Worm (Caenorhabditis elegans): Measurements from ENCODE around the gene ZK856.7.

The ZK856.7 gene

DNA sequence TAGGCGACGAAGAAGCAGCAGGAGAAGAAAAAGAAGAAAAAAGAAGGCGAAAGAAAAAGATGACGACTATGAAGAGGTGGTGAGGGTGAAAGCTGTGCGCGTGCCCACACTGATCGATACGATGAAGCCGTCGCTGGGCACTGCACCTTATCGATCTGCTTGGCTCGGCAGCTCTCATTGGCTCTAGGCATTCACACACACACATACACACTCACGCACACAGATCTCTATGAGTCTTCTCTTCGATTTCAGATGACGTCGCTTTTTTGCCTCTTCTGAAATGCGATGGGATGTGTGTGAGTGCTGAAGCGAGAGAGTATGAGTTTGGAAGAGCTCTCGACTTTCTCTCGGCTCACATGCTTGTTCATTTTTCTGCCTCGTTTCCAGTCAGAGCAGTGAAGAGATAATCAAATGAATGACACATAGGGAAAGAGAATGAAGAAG is 27.2 kb upstream of the ZK856.7 start:
- TF ChIP-seq klf-2 (GFP tag; conservative IDR thresholded peaks at IDR 0.05), result no peak
- peak; percentile 79 for TF ChIP-seq T22C8.4 (GFP tag; IDR thresholded peaks at IDR 0.05)
- TF ChIP-seq cog-1 (tag; optimal IDR thresholded peaks at IDR 0.05), result no peak

DNA sequence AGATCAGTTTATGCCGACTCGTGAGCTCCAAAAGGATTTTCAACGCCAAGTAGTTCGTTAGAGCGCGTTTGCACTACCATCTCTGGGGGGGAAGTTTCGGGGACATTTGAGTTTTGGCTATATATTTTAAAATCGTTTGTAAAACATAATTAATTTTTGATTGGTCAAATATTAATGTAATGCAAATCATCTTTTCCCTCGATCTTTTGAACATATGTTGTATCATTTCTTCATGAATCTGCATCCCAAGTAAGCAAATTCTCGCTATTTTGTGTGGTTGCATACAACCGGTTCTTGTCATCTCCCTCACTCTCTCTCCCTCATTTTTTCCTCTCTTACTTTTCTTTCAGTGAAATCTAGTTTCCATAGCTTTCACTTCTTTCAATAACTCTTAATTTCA is 23.7 kb upstream of the ZK856.7 start:
- no peak for TF ChIP-seq klf-2 (GFP tag; conservative IDR thresholded peaks at IDR 0.05)
- TF ChIP-seq ref-1 (GFP tag; conservative IDR thresholded peaks at IDR 0.05), result no peak
- TF ChIP-seq med-1 (GFP tag; optimal IDR thresholded peaks at IDR 0.05; ENCODE audit: insufficient read depth), result no peak
- peak; percentile 46 for TF ChIP-seq cog-1 (tag; optimal IDR thresholded peaks at IDR 0.05)
- no peak for TF ChIP-seq ztf-23 (GFP tag; IDR thresholded peaks at IDR 0.05)
- no peak for TF ChIP-seq ztf-29 (GFP tag; IDR thresholded peaks at IDR 0.05)

DNA sequence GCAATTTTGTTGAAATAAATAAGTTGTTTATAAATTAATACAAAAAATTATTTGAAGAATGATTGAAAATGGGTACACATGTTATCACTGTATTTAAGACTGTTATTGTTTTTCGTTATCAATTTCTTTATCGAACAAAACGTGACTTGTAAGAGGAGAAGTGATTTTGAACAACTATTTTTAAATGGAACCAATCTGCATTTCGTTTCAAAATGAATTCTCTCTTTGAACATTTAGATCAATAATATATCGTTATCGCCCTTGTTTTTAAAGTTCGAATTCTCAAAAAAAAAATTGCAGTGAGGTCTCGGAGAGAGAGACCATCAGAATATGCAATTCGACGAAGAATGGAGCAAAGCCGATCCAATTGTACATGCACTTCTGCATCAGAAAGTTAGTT is 22.7 kb upstream of the ZK856.7 start, which contains the start of gene cul-5:
Gene cul-5 (plus strand): TSS at position 301 of the 400 bp plus-strand sequence.
- TF ChIP-seq klf-2 (GFP tag; conservative IDR thresholded peaks at IDR 0.05) (no peak), cog-1 (tag; optimal IDR thresholded peaks at IDR 0.05) (no peak)

DNA sequence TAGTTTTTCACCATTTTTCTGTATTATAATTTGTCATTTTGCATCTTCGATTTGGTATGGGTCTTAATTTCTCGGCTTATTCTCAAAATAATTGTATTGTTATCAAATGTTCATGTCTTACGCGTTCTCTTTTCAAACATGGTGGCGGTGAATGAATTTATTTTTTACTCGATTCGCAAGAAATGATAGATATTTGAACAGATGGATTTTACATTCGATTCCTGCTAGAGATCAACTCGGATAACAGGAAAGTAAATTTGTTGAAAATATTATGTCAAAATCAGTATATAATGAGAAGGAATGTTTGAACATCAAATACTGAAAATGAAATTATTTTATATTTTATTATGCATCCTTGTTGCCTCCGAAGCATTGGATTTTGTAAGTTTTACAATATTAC is 18.9 kb upstream of the ZK856.7 start, which contains the start of gene ZK856.4:
Gene ZK856.4 (plus strand): TSS at position 301 of the 400 bp plus-strand sequence.
- TF ChIP-seq flt-1 (GFP tag; IDR thresholded peaks at IDR 0.05) (no peak), ztf-23 (GFP tag; IDR thresholded peaks at IDR 0.05) (no peak), klf-2 (GFP tag; conservative IDR thresholded peaks at IDR 0.05) (no peak), ztf-29 (GFP tag; IDR thresholded peaks at IDR 0.05) (no peak), ref-1 (GFP tag; conservative IDR thresholded peaks at IDR 0.05) (no peak), tab-1 (GFP tag; IDR thresholded peaks at IDR 0.05) (no peak), cog-1 (tag; optimal IDR thresholded peaks at IDR 0.05) (no peak), T22C8.4 (GFP tag; IDR thresholded peaks at IDR 0.05) (no peak), med-1 (GFP tag; optimal IDR thresholded peaks at IDR 0.05; ENCODE audit: insufficient read depth) (no peak)

DNA sequence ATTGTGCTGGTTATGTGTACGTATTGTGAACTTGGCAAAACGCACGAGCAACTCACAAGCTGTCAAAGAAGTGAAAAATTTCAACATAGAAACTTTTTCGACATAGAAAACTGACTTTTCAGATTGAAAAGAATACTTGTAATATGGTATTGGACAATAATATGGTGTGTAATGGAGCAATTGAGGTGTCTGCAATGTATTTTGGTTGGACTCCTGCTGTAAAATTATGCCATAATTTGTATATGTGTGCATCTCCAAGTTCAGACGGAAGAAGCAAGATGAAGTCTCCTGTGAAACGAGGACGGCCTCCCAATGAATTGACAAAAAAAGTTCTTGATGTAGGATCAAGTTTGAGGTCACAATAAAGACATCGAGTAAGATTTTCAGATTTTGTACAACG is 18.1 kb upstream of the ZK856.7 start:
- TF ChIP-seq ztf-23 (GFP tag; IDR thresholded peaks at IDR 0.05) (no peak), med-1 (GFP tag; optimal IDR thresholded peaks at IDR 0.05; ENCODE audit: insufficient read depth) (no peak), T22C8.4 (GFP tag; IDR thresholded peaks at IDR 0.05) (no peak), klf-2 (GFP tag; conservative IDR thresholded peaks at IDR 0.05) (no peak), cog-1 (tag; optimal IDR thresholded peaks at IDR 0.05) (no peak), ztf-29 (GFP tag; IDR thresholded peaks at IDR 0.05) (no peak), ref-1 (GFP tag; conservative IDR thresholded peaks at IDR 0.05) (no peak), flt-1 (GFP tag; IDR thresholded peaks at IDR 0.05) (no peak), tab-1 (GFP tag; IDR thresholded peaks at IDR 0.05) (no peak)

DNA sequence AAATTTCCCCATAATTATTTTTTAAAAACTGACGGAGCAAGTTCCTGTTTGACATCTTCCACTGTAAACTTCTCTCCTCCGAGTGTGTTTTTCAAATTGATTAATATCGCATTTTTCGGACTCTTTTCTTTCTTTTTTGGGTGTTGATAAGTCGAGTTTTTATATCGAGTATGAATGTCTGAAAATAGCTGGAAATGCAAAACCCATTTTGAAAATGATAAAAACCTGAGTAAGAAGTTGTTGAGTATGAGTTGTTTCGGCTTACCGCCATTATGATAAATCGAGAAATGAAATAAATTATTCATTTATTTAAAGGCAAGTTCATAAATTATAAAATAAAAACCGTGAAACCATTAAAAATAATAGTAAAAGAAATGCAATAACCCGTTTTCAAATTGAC is 16.2 kb upstream of the ZK856.7 start, which contains the start of gene ZK856.18:
Gene ZK856.18 (minus strand): TSS at position 289 of the 400 bp plus-strand sequence.
- no peak for TF ChIP-seq klf-2 (GFP tag; conservative IDR thresholded peaks at IDR 0.05)

DNA sequence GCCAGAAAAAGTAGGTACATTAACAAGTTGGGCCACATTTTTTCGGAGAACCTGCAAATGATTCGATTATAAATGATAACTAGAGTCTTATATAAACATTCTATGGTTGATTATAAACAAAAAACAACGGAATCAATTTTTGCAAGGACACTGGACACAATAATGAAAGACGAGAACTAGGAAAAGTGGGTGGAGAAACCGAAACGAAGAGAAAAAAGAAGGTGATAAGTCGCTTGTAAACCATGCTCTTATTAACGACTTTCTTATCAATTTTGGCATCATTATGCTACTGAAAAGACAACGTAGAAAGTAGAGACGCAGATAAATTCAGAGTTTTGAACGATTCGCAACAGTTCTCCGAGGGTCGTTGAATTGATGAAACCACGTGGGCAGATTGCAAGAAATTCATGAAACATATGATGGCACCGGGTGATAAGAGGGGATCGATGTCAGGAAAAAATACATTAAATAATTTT is 11.8 kb upstream of the ZK856.7 start, which contains the start of gene ZK856.5:
Gene ZK856.5 (minus strand): TSS at position 51 of the 476 bp plus-strand sequence.
- TF ChIP-seq ztf-29 (GFP tag; IDR thresholded peaks at IDR 0.05), result no peak
- no peak for TF ChIP-seq T22C8.4 (GFP tag; IDR thresholded peaks at IDR 0.05)
- TF ChIP-seq ref-1 (GFP tag; conservative IDR thresholded peaks at IDR 0.05), result no peak
- TF ChIP-seq flt-1 (GFP tag; IDR thresholded peaks at IDR 0.05), result no peak
- no peak for TF ChIP-seq tab-1 (GFP tag; IDR thresholded peaks at IDR 0.05)
- TF ChIP-seq med-1 (GFP tag; optimal IDR thresholded peaks at IDR 0.05; ENCODE audit: insufficient read depth), result no peak

DNA sequence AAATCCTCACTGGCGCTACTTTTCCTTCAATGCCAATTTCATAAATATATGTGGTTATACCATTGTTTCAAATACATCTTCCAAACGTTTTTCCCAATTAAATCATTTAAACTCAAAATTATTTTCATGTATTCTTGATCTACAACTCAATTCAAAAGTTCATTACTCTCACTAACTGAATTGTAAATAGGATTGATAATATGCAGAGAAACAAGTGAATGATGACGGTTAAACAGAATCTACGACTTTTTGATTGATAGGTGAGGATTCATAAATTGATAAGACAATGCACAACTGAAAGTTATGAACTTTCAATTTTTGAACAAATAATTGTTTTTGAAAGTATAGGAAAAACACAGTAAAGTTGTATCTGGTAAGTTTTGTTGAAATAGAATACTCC is 10.7 kb upstream of the ZK856.7 start:
- TF ChIP-seq ztf-23 (GFP tag; IDR thresholded peaks at IDR 0.05), result no peak

DNA sequence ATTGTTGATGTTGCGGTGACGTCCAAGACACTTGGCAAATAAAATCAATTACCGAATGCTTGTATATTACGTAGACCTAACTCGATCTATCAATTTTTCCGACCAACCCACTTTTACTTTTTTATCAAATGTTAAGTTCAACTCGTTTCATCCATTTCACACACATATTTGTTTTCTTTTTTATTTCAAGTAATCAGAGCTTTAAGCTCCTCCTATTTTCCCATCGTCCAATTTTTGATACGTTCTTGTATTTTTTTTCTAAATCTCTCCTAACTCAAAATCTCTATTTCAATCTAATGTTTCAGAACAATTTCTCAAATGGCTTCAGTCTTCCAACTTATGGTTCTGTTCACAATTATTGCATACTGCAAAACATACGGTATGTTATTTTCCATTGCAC is 3.5 kb upstream of the ZK856.7 start, which contains the start of gene ZK856.6:
Gene ZK856.6 (plus strand): TSS at position 301 of the 400 bp plus-strand sequence.
- no peak for TF ChIP-seq T22C8.4 (GFP tag; IDR thresholded peaks at IDR 0.05)
- TF ChIP-seq klf-2 (GFP tag; conservative IDR thresholded peaks at IDR 0.05), result no peak
- TF ChIP-seq ref-1 (GFP tag; conservative IDR thresholded peaks at IDR 0.05), result no peak

DNA sequence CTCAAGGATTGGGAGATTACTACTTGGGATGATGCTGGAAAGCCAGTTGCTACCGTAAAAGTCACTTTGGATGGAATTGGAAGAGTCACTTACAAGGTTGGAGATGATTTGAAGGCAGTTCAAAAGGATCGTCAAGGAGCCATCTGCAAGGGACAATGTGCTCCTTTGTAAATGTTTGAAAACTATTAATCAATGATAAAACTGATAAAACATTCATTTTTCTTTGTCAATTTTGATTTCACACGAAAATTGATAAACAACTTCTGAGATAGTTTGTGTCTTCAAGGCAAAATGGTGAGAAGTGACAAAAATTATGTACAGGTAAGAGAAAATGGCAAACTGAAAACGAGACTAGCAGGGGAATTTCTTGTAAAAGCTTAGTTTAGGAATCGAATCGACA is 442 bp downstream of the ZK856.7 start:
- TF ChIP-seq cog-1 (tag; optimal IDR thresholded peaks at IDR 0.05) (no peak), med-1 (GFP tag; optimal IDR thresholded peaks at IDR 0.05; ENCODE audit: insufficient read depth) (no peak), ztf-23 (GFP tag; IDR thresholded peaks at IDR 0.05) (no peak), T22C8.4 (GFP tag; IDR thresholded peaks at IDR 0.05) (no peak), klf-2 (GFP tag; conservative IDR thresholded peaks at IDR 0.05) (no peak), ref-1 (GFP tag; conservative IDR thresholded peaks at IDR 0.05) (no peak), ztf-29 (GFP tag; IDR thresholded peaks at IDR 0.05) (no peak), flt-1 (GFP tag; IDR thresholded peaks at IDR 0.05) (no peak), tab-1 (GFP tag; IDR thresholded peaks at IDR 0.05) (no peak)

DNA sequence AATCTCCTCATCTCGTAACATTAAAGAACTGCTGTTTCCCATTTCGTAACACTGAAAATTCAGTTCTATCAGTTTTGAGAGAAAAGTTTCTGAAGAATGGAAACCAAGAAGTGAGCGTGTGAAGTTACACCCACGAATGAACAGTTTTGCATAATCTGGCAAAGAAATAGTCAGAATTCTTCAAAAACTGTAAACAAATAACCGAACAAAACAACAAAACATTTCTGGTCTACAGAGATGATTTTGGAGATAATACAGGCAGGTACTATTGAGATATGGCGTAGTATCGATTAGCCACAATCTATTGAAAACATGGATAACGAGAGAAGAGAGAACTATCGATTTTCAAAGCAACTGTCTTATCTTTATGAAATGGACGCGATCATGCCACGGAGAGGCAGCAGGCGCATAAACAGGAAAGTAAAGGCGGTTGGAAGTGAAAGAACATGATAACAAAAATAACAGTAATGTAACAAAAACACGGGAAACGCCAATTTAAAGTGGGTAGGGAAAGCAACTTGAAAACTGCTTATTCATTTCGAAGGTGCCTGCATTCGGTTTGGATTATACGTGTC is 1.6 kb downstream of the ZK856.7 start, which contains the start of gene chpf-1:
Gene chpf-1 (minus strand): TSS at position 51 of the 575 bp plus-strand sequence.
- no peak for TF ChIP-seq ref-1 (GFP tag; conservative IDR thresholded peaks at IDR 0.05)
- no peak for TF ChIP-seq cog-1 (tag; optimal IDR thresholded peaks at IDR 0.05)
- TF ChIP-seq med-1 (GFP tag; optimal IDR thresholded peaks at IDR 0.05; ENCODE audit: insufficient read depth), result no peak
